Worm (Caenorhabditis elegans) whole organism, early embryonic: Measurements from ENCODE around the gene C25H3.1.

Experiments
- B0310.2 ChIP-seq: sonication (generic microtip); optimal IDR thresholded peaks from 2 replicates; lab custom pipeline; 2016; ENCODE audit warnings: mild to moderate bottlenecking, missing genetic modification characterization, missing compliant biosample characterization
- aly-1 ChIP-seq: sonication (generic microtip); optimal IDR thresholded peaks from 2 replicates; lab custom pipeline; 2016; ENCODE audit warnings: missing genetic modification characterization, missing compliant biosample characterization
- ama-1 ChIP-seq: fragments of 150-350 bp; optimal IDR thresholded peaks from 2 replicates; lab custom pipeline; 2014
- ceh-13 ChIP-seq: fragments of 200-800 bp; sonication (Bioruptor generic); optimal IDR thresholded peaks from 2 replicates; lab custom pipeline; 2018; ENCODE audit warnings: mild to moderate bottlenecking, missing genetic modification characterization, missing compliant biosample characterization
- ets-7 ChIP-seq: sonication (generic microtip); optimal IDR thresholded peaks from 2 replicates; lab custom pipeline; 2016; ENCODE audit warnings: missing genotype, missing genetic modification characterization, missing compliant biosample characterization
- flt-1 ChIP-seq: fragments of 200-800 bp; sonication (Bioruptor generic); IDR thresholded peaks from 2 replicates; pipeline ENCODE4 v1.3.6; 2022; ENCODE audit warnings: missing genetic modification characterization, missing compliant biosample characterization
- hmbx-1 ChIP-seq: sonication (generic microtip); optimal IDR thresholded peaks from 2 replicates; lab custom pipeline; 2016; ENCODE audit warnings: mild to moderate bottlenecking, missing genetic modification characterization, missing compliant biosample characterization
- hmg-4 ChIP-seq: fragments of 200-800 bp; sonication (Bioruptor generic); optimal IDR thresholded peaks from 2 replicates; lab custom pipeline; 2018; ENCODE audit warnings: mild to moderate bottlenecking, missing genetic modification characterization, missing compliant biosample characterization
- pes-1 ChIP-seq: fragments of 200-800 bp; sonication (Bioruptor generic); IDR thresholded peaks from 2 replicates; pipeline ENCODE4 v1.3.6; 2022; ENCODE audit warnings: missing genetic modification reagents, missing genetic modification characterization, missing compliant biosample characterization
- scrt-1 ChIP-seq: fragments of 200-800 bp; sonication (Bioruptor generic); IDR thresholded peaks from 2 replicates; pipeline ENCODE4 v1.3.6; 2022; ENCODE audit warnings: missing genetic modification characterization, missing compliant biosample characterization
- tbx-37 ChIP-seq: fragments of 200-800 bp; sonication (Bioruptor generic); conservative IDR thresholded peaks from 2 replicates; pipeline ENCODE4 v1.3.6; 2022; ENCODE audit warnings: missing genetic modification reagents, missing genetic modification characterization, missing compliant biosample characterization
- tra-4 ChIP-seq: sonication (generic microtip); optimal IDR thresholded peaks from 2 replicates; lab custom pipeline; 2017; ENCODE audit warnings: missing genetic modification characterization, missing compliant biosample characterization

DNA sequence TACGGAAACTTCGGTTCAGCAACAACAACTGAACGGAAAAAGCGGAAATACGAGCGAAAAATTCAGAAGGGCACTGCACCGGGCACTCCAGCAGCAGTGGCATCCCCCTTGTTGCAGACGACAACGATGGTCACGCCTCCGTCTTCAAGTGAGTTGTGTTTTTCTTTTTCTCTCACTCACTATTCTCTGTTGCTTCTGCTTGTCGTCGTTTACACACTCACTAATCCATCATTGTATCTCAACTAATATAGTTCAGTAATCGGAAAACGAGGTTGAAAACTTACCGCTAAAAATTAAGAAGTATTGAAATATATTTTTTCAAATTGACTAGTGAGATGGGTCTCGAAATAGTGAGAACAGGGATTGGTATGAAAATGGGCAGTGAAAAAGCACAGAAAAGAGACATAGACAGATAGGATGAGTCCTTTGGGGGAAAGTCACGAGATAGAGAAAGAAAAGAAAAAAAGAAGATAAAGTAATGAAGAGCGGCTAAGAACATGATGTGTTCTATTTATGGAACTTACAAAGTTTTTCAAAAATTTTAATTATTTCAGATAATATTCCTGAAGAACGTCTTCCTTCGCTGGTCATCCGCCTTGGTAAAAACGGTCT, 35.6 kb upstream of the C25H3.1 start:
- TF ChIP-seq tbx-37 (GFP tag; lab: Robert Waterston, UW) (no peak), ets-7 (tag; lab: Kevin White, UChicago) (no peak), aly-1 (no peak), ama-1 (lab: Kevin White, UChicago) (no peak), hmg-4 (GFP tag; lab: Kevin White, UChicago) (no peak), scrt-1 (GFP tag; lab: Robert Waterston, UW) (no peak), B0310.2 (tag; lab: Kevin White, UChicago) (no peak), hmbx-1 (tag; lab: Kevin White, UChicago) (no peak), pes-1 (GFP tag; lab: Robert Waterston, UW) (no peak), flt-1 (no peak), tra-4 (tag; lab: Kevin White, UChicago) (no peak), ceh-13 (GFP tag; lab: Kevin White, UChicago) (no peak)
